Worm (Caenorhabditis elegans): ENCODE measurements around the gene K10C8.4.

ce11 chrV:12743778-12744502 is 47.9 kb downstream of the K10C8.4 start:
- no peak for TF ChIP-seq med-1 (GFP tag; optimal IDR thresholded peaks at IDR 0.05; ENCODE audit: insufficient read depth)
- TF ChIP-seq klf-2 (GFP tag; conservative IDR thresholded peaks at IDR 0.05): no peak
- TF ChIP-seq flt-1 (GFP tag; IDR thresholded peaks at IDR 0.05): no peak
- no peak for TF ChIP-seq cog-1 (tag; optimal IDR thresholded peaks at IDR 0.05)
- TF ChIP-seq T22C8.4 (GFP tag; IDR thresholded peaks at IDR 0.05): no peak

All from whole organism, midembryonic.